Worm (Caenorhabditis elegans) whole organism, early embryonic: ENCODE data around the gene K09A11.1.

Experiments used
- B0310.2 ChIP-seq: sonication (generic microtip); optimal IDR thresholded peaks from 2 replicates; lab custom pipeline; 2016; ENCODE audit warnings: mild to moderate bottlenecking, missing genetic modification characterization, missing compliant biosample characterization
- F13C5.2 ChIP-seq: sonication (generic microtip); optimal IDR thresholded peaks from 2 replicates; lab custom pipeline; 2017; ENCODE audit warnings: mild to moderate bottlenecking, missing genetic modification characterization, inconsistent platforms, missing compliant biosample characterization
- aly-1 ChIP-seq: sonication (generic microtip); optimal IDR thresholded peaks from 2 replicates; lab custom pipeline; 2016; ENCODE audit warnings: missing genetic modification characterization, missing compliant biosample characterization
- ama-1 ChIP-seq: fragments of 150-350 bp; optimal IDR thresholded peaks from 2 replicates; lab custom pipeline; 2014
- ceh-13 ChIP-seq: fragments of 200-800 bp; sonication (Bioruptor generic); optimal IDR thresholded peaks from 2 replicates; lab custom pipeline; 2018; ENCODE audit warnings: mild to moderate bottlenecking, missing genetic modification characterization, missing compliant biosample characterization
- ceh-36 ChIP-seq: sonication (generic microtip); optimal IDR thresholded peaks from 2 replicates; lab custom pipeline; 2016; ENCODE audit warnings: missing genetic modification characterization, inconsistent platforms, missing compliant biosample characterization
- flt-1 ChIP-seq: fragments of 200-800 bp; sonication (Bioruptor generic); IDR thresholded peaks from 2 replicates; pipeline ENCODE4 v1.3.6; 2022; ENCODE audit warnings: missing genetic modification characterization, missing compliant biosample characterization
- hmbx-1 ChIP-seq: sonication (generic microtip); optimal IDR thresholded peaks from 2 replicates; lab custom pipeline; 2016; ENCODE audit warnings: mild to moderate bottlenecking, missing genetic modification characterization, missing compliant biosample characterization
- hmg-4 ChIP-seq: fragments of 200-800 bp; sonication (Bioruptor generic); optimal IDR thresholded peaks from 2 replicates; lab custom pipeline; 2018; ENCODE audit warnings: mild to moderate bottlenecking, missing genetic modification characterization, missing compliant biosample characterization
- scrt-1 ChIP-seq: fragments of 200-800 bp; sonication (Bioruptor generic); IDR thresholded peaks from 2 replicates; pipeline ENCODE4 v1.3.6; 2022; ENCODE audit warnings: missing genetic modification characterization, missing compliant biosample characterization
- sea-1 ChIP-seq: fragments of 200-800 bp; sonication (Bioruptor generic); conservative IDR thresholded peaks from 2 replicates; pipeline ENCODE4 v1.3.6; 2022; ENCODE audit warnings: missing genetic modification characterization, missing compliant biosample characterization
- tbx-11 ChIP-seq: fragments of 200-800 bp; sonication (Bioruptor generic); IDR thresholded peaks from 2 replicates; pipeline ENCODE4 v1.3.6; 2022; ENCODE audit warnings: missing genetic modification characterization, missing compliant biosample characterization

DNA sequence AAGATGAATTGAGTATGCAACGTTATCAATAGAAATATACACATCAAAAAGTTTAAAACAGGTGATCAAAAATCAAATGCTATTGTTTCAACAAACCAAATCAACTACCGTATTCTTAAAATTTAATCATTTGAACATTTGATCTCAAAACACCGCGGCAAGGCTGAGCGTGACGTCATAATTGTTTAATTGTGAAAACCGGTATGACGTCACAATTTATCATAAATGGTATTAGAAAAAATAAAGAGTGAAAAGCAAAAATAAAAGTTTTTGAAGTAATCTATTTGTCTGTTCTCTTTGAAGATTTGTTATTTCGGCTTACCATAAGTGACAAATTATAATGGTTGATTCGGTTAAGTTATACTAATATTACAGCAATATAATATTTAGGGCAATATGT is 34.5 kb upstream of the K09A11.1 start:
- TF ChIP-seq B0310.2 (tag; lab: Kevin White, UChicago), result no peak
- TF ChIP-seq hmg-4 (GFP tag; lab: Kevin White, UChicago), result no peak
- TF ChIP-seq ceh-13 (GFP tag; lab: Kevin White, UChicago), result no peak
- no peak for TF ChIP-seq flt-1 (GFP tag; lab: Robert Waterston, UW)
- TF ChIP-seq scrt-1, result no peak
- TF ChIP-seq ama-1 (lab: Kevin White, UChicago), result no peak
- TF ChIP-seq tbx-11, result no peak
- TF ChIP-seq aly-1 (tag; lab: Kevin White, UChicago), result no peak
- TF ChIP-seq hmbx-1, result no peak
- no peak for TF ChIP-seq sea-1 (GFP tag; lab: Robert Waterston, UW)
- TF ChIP-seq F13C5.2 (tag; lab: Kevin White, UChicago), result no peak
- TF ChIP-seq ceh-36, result no peak
